Fruit fly (Drosophila melanogaster) whole organism, larva: ENCODE data around the gene CG17637.
A peak's percentile ranks its signal among the peaks of the same experiment; 100 is the strongest.

Experiments used
- noc ChIP-seq: fragments of 200-800 bp; sonication (Bioruptor generic); optimal IDR thresholded peaks from 3 replicates; lab custom pipeline; 2019; ENCODE audit warnings: missing biosample characterization, mild to moderate bottlenecking, missing genetic modification characterization, moderate library complexity

Gene CG17637

dm6 chr3L:20537655-20538300 lies 33.8 kb downstream of the CG17637 start:
- TF ChIP-seq noc (tag; lab: Kevin White, UChicago): peak; percentile 59

DNA sequence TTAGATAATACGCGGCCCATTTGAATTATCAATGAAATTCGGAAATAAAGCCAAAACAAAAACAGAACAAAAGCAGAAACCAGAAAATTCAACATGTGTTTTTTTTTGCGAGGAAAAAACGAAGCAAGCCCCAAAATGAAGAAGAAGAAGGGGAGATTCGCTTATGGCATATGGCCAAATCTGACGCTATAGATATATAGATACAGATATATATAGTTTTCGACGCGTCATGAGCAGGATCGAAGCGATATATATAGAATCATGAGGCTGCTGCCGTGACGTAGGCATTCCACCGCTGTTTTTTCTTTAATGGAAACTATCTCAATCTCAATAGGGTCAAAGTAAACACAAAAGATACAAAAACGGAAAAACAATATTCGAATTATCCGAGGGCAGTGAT lies 34.5 kb downstream of the CG17637 start:
- TF ChIP-seq noc (tag; lab: Kevin White, UChicago): no peak

dm6 chr3L:20539116-20539990 lies 35.4 kb downstream of the CG17637 start:
- peak; percentile 24 for TF ChIP-seq noc (tag; lab: Kevin White, UChicago)

DNA sequence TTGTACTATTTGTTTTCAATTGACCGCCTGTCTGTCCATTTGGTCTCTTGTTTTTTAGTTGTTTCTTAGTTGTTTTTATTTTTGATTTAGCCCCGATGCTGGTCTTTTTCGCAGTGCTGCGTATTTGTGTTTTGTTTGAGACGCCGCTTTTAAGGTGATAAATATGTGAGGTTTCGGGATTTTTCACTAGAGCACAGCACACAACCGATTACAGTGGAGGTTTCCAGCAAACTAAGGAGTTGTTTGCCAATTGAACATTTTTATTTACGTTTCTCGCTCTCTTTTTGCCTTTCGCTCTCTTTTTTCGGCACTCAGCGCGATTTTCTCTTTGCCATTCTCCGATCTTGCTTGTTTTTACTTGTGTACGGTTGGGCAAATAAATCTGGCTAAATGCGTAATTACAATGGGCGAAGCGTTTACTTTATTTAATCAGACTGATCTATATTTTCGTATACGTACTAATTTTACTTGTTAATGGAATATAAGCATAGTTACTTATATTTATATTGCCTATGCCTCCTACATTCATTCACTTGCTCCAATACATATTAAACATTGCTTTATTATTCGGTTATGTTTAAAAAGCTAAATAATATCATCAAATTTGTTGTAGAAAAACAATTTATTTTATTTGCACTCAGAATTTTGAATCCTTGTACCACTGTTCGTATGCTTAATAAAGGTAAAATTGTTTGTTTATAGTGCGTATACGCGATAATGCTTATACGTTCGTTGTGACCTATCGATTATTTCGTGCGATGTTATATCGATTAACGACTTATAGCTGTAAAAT lies 36.4 kb downstream of the CG17637 start, which contains the start of gene Rcd2:
TSS of gene Rcd2 (minus strand) at position 236 of the 793 bp plus-strand sequence.
- peak; percentile 88 for TF ChIP-seq noc (tag; lab: Kevin White, UChicago)

- TF ChIP-seq noc (tag; lab: Kevin White, UChicago): no peak
These were observed 37.3 kb downstream of the CG17637 start for dm6 chr3L:20540975-20541951.

dm6 chr3L:20548201-20548854 lies 44.3 kb downstream of the CG17637 start:
- TF ChIP-seq noc (tag; lab: Kevin White, UChicago): peak; percentile 4

DNA sequence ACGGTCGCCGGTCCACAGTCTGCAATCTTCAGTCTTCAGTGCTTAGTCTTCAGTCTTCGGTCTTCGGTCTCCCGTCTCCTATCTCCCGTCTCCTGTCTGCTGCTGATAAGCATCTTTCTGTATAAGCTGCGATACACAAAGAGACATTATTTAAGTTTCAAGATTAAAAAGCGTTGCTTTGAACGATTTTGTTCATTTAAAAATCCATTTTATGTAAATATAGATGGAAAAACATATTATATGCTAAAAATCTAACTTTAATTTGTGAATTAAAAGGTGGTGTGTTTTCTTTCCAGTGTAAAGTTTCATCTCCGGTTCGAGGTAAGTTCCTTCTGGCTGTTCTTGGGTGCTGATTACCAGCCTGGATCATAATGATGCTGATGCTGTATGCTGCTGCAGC lies 45.4 kb downstream of the CG17637 start:
- no peak for TF ChIP-seq noc (tag; lab: Kevin White, UChicago)

dm6 chr3L:20551862-20552261 lies 47.9 kb downstream of the CG17637 start:
- TF ChIP-seq noc (tag; lab: Kevin White, UChicago): no peak
